Worm (Caenorhabditis elegans) whole organism, L3 larva: ENCODE measurements around the gene dpyd-1.

Experiments used
- aly-2 ChIP-seq: fragments of 150-350 bp; optimal IDR thresholded peaks from 2 replicates; lab custom pipeline; 2014; ENCODE audit warnings: missing biosample characterization, missing genetic modification characterization
- ama-1 ChIP-seq: fragments of 150-350 bp; optimal IDR thresholded peaks from 2 replicates; lab custom pipeline; 2018
- ceh-82 ChIP-seq: fragments of 150-350 bp; optimal IDR thresholded peaks from 2 replicates; lab custom pipeline; 2014; ENCODE audit warnings: missing biosample characterization, missing genetic modification characterization
- ceh-9 ChIP-seq: sonication (generic microtip); optimal IDR thresholded peaks from 2 replicates; lab custom pipeline; 2018; ENCODE audit warnings: missing biosample characterization, missing genetic modification characterization
- egl-5 ChIP-seq: fragments of 150-350 bp; optimal IDR thresholded peaks from 2 replicates; lab custom pipeline; 2017; ENCODE audit warnings: missing biosample characterization, missing genetic modification reagents, missing genetic modification characterization, inconsistent platforms
- elt-3 ChIP-seq, 3 experiments: fragments of 150-350 bp in 1 of 3; sonication (generic microtip) in 2 of 3; optimal IDR thresholded peaks; 2 replicates in 2 of 3; 4 replicates in 1 of 3; lab custom pipeline; 2014 to 2017; ENCODE audit warnings: missing biosample characterization in 3 of 3, missing genetic modification characterization in 3 of 3
- hmg-11 ChIP-seq: sonication (generic microtip); optimal IDR thresholded peaks from 2 replicates; lab custom pipeline; 2016; ENCODE audit warnings: missing genetic modification characterization, missing compliant biosample characterization
- mdl-1 ChIP-seq: fragments of 150-350 bp; optimal IDR thresholded peaks from 2 replicates; lab custom pipeline; 2014; ENCODE audit warnings: missing biosample characterization, missing genetic modification characterization
- nhr-77 ChIP-seq: fragments of 150-350 bp; optimal IDR thresholded peaks from 2 replicates; lab custom pipeline; 2014; ENCODE audit warnings: missing biosample characterization, missing genetic modification characterization
- pha-4 ChIP-seq: fragments of 150-350 bp; optimal IDR thresholded peaks from 2 replicates; lab custom pipeline; 2014; ENCODE audit warnings: missing biosample characterization, missing genetic modification reagents, missing genetic modification characterization
- pqm-1 ChIP-seq: fragments of 150-350 bp; optimal IDR thresholded peaks from 2 replicates; lab custom pipeline; 2017; ENCODE audit warnings: missing biosample characterization, missing genetic modification characterization, inconsistent platforms
- tbx-2 ChIP-seq: sonication (generic microtip); optimal IDR thresholded peaks from 2 replicates; lab custom pipeline; 2016; ENCODE audit warnings: mild to moderate bottlenecking, missing genetic modification characterization, missing compliant biosample characterization
- unc-62 ChIP-seq: fragments of 150-350 bp; sonication (generic microtip); optimal IDR thresholded peaks from 4 replicates; lab custom pipeline; 2014; ENCODE audit warnings: missing biosample characterization, missing genetic modification reagents, missing genetic modification characterization

ce11 chrX:5467308-5467707 lies 362 bp upstream of the dpyd-1 start:
- TF ChIP-seq egl-5 (tag; lab: Kevin White, UChicago): no peak
- TF ChIP-seq tbx-2 (tag; lab: Kevin White, UChicago): no peak
- no peak for TF ChIP-seq mdl-1 (tag; lab: Kevin White, UChicago)
- TF ChIP-seq ceh-9: no peak
- no peak for TF ChIP-seq pha-4 (tag; lab: Kevin White, UChicago)
- no peak for TF ChIP-seq ceh-82 (tag; lab: Kevin White, UChicago)
- no peak for TF ChIP-seq unc-62 (GFP tag; lab: Kevin White, UChicago)
- TF ChIP-seq aly-2 (tag; lab: Kevin White, UChicago): no peak
- TF ChIP-seq nhr-77 (tag; lab: Kevin White, UChicago): no peak
- TF ChIP-seq elt-3 (tag; optimal IDR thresholded peaks at IDR 0.05; lab: Kevin White, UChicago): peak; percentile 26 to 92 (median 91)
- TF ChIP-seq hmg-11: no peak
- no peak for TF ChIP-seq ama-1 (lab: Kevin White, UChicago)
- peak; percentile 71 for TF ChIP-seq pqm-1 (tag; lab: Kevin White, UChicago)
